Worm (Caenorhabditis elegans) whole organism, early embryonic: ENCODE results near the gene srx-67.

Source experiments
- B0310.2 ChIP-seq: sonication (generic microtip); optimal IDR thresholded peaks from 2 replicates; lab custom pipeline; 2016; ENCODE audit warnings: mild to moderate bottlenecking, missing genetic modification characterization, missing compliant biosample characterization
- F13C5.2 ChIP-seq: sonication (generic microtip); optimal IDR thresholded peaks from 2 replicates; lab custom pipeline; 2017; ENCODE audit warnings: mild to moderate bottlenecking, missing genetic modification characterization, inconsistent platforms, missing compliant biosample characterization
- aly-1 ChIP-seq: sonication (generic microtip); optimal IDR thresholded peaks from 2 replicates; lab custom pipeline; 2016; ENCODE audit warnings: missing genetic modification characterization, missing compliant biosample characterization
- ama-1 ChIP-seq: fragments of 150-350 bp; optimal IDR thresholded peaks from 2 replicates; lab custom pipeline; 2014
- ceh-13 ChIP-seq: fragments of 200-800 bp; sonication (Bioruptor generic); optimal IDR thresholded peaks from 2 replicates; lab custom pipeline; 2018; ENCODE audit warnings: mild to moderate bottlenecking, missing genetic modification characterization, missing compliant biosample characterization
- ceh-36 ChIP-seq: sonication (generic microtip); optimal IDR thresholded peaks from 2 replicates; lab custom pipeline; 2016; ENCODE audit warnings: missing genetic modification characterization, inconsistent platforms, missing compliant biosample characterization
- ets-7 ChIP-seq: sonication (generic microtip); optimal IDR thresholded peaks from 2 replicates; lab custom pipeline; 2016; ENCODE audit warnings: missing genotype, missing genetic modification characterization, missing compliant biosample characterization
- flt-1 ChIP-seq: fragments of 200-800 bp; sonication (Bioruptor generic); IDR thresholded peaks from 2 replicates; pipeline ENCODE4 v1.3.6; 2022; ENCODE audit warnings: missing genetic modification characterization, missing compliant biosample characterization
- hmbx-1 ChIP-seq: sonication (generic microtip); optimal IDR thresholded peaks from 2 replicates; lab custom pipeline; 2016; ENCODE audit warnings: mild to moderate bottlenecking, missing genetic modification characterization, missing compliant biosample characterization
- hmg-4 ChIP-seq: fragments of 200-800 bp; sonication (Bioruptor generic); optimal IDR thresholded peaks from 2 replicates; lab custom pipeline; 2018; ENCODE audit warnings: mild to moderate bottlenecking, missing genetic modification characterization, missing compliant biosample characterization
- hnd-1 ChIP-seq: sonication (generic microtip); optimal IDR thresholded peaks from 2 replicates; lab custom pipeline; 2016; ENCODE audit warnings: missing genetic modification characterization, missing compliant biosample characterization
- pes-1 ChIP-seq: fragments of 200-800 bp; sonication (Bioruptor generic); IDR thresholded peaks from 2 replicates; pipeline ENCODE4 v1.3.6; 2022; ENCODE audit warnings: missing genetic modification reagents, missing genetic modification characterization, missing compliant biosample characterization
- scrt-1 ChIP-seq: fragments of 200-800 bp; sonication (Bioruptor generic); IDR thresholded peaks from 2 replicates; pipeline ENCODE4 v1.3.6; 2022; ENCODE audit warnings: missing genetic modification characterization, missing compliant biosample characterization
- sea-1 ChIP-seq: fragments of 200-800 bp; sonication (Bioruptor generic); conservative IDR thresholded peaks from 2 replicates; pipeline ENCODE4 v1.3.6; 2022; ENCODE audit warnings: missing genetic modification characterization, missing compliant biosample characterization
- tbx-11 ChIP-seq: fragments of 200-800 bp; sonication (Bioruptor generic); IDR thresholded peaks from 2 replicates; pipeline ENCODE4 v1.3.6; 2022; ENCODE audit warnings: missing genetic modification characterization, missing compliant biosample characterization
- tbx-37 ChIP-seq: fragments of 200-800 bp; sonication (Bioruptor generic); conservative IDR thresholded peaks from 2 replicates; pipeline ENCODE4 v1.3.6; 2022; ENCODE audit warnings: missing genetic modification reagents, missing genetic modification characterization, missing compliant biosample characterization
- tra-4 ChIP-seq: sonication (generic microtip); optimal IDR thresholded peaks from 2 replicates; lab custom pipeline; 2017; ENCODE audit warnings: missing genetic modification characterization, missing compliant biosample characterization

srx-67 gene

DNA sequence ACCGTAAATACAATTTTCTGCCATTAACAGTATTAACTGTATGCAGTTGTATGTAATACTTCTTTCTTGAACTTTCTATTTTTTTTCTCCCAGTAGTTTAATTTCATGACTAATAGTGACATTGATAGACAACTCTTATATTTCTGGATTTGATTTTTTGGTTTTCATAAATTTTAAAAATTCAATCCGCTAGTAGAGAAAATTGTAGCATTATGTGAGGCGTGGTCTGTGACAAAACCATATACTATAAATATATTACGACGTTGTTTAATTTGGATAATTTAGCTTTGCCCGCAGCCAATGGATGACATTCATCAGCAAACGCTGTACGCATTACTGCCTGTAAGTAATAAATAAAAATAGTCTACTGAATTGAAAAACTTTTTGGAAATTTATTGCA is 12.5 kb downstream of the srx-67 start, which contains the start of gene srx-64:
Gene srx-64, plus strand, starts transcription at position 301 of the 400 bp plus-strand sequence.
- TF ChIP-seq tra-4 (tag; lab: Kevin White, UChicago) = no peak
- no peak for TF ChIP-seq sea-1 (GFP tag; lab: Robert Waterston, UW)
- TF ChIP-seq flt-1 = no peak
- no peak for TF ChIP-seq B0310.2 (tag; lab: Kevin White, UChicago)
- TF ChIP-seq tbx-11 (GFP tag; lab: Robert Waterston, UW) = no peak
- no peak for TF ChIP-seq ceh-36 (tag; lab: Kevin White, UChicago)
- no peak for TF ChIP-seq hmbx-1 (tag; lab: Kevin White, UChicago)
- TF ChIP-seq hnd-1 (tag; lab: Kevin White, UChicago) = no peak
- TF ChIP-seq ama-1 (lab: Kevin White, UChicago) = no peak
- TF ChIP-seq scrt-1 (GFP tag; lab: Robert Waterston, UW) = no peak
- TF ChIP-seq ceh-13 (GFP tag; lab: Kevin White, UChicago) = no peak
- no peak for TF ChIP-seq F13C5.2 (tag; lab: Kevin White, UChicago)
- no peak for TF ChIP-seq pes-1 (GFP tag; lab: Robert Waterston, UW)

- no peak for TF ChIP-seq hmbx-1 (tag; lab: Kevin White, UChicago)
- TF ChIP-seq ama-1 (lab: Kevin White, UChicago) = no peak
- TF ChIP-seq hnd-1 (tag; lab: Kevin White, UChicago) = no peak
- TF ChIP-seq ceh-13 (GFP tag; lab: Kevin White, UChicago) = no peak
- TF ChIP-seq sea-1 (GFP tag; lab: Robert Waterston, UW) = no peak
These were observed 14.7 kb downstream of the srx-67 start, which contains the start of gene srx-63 for ce11 chrV:3931326-3931725. Gene srx-63, plus strand, starts transcription at chrV:3931626.

DNA sequence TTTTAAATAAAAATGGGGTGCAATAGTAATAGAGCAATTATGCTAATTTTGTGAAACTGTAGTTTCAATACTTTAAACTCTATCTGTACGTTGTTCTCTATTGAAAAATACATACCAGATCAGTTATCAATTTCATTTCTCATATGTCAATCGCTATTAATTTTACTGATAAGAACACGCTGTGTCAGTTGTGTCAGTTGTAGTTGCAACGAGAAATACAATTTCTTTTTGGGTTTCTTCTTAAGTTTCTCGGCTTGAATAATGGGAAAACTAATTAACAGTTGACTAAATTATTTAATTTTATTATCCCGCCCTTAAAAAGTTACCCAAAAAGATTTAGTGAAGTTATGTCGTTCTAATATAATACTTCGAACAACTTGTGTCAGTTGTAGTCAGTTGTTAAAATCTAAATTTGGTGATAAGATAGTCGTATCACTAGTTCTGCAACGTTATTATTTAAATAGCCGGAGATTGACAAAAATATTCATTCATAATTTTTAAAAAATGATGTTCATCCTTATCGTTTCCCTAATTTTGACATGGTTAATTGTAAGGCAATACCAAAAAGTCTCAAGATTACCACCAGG is 19.4 kb downstream of the srx-67 start, which contains the start of gene cyp-35A5:
Gene cyp-35A5, plus strand, starts transcription at position 435 of the 587 bp plus-strand sequence.
- no peak for TF ChIP-seq aly-1
- no peak for TF ChIP-seq flt-1
- TF ChIP-seq ama-1 (lab: Kevin White, UChicago) = no peak
- TF ChIP-seq tbx-11 (GFP tag; lab: Robert Waterston, UW) = no peak
- no peak for TF ChIP-seq B0310.2 (tag; lab: Kevin White, UChicago)
- no peak for TF ChIP-seq ceh-13 (GFP tag; lab: Kevin White, UChicago)

ce11 chrV:3938789-3939188 is 22.2 kb downstream of the srx-67 start, which contains the start of gene cyp-35B1:
Gene cyp-35B1, plus strand, starts transcription at chrV:3939032.
- no peak for TF ChIP-seq hmbx-1 (tag; lab: Kevin White, UChicago)
- no peak for TF ChIP-seq pes-1 (GFP tag; lab: Robert Waterston, UW)
- no peak for TF ChIP-seq F13C5.2 (tag; lab: Kevin White, UChicago)
- no peak for TF ChIP-seq tbx-37 (GFP tag; lab: Robert Waterston, UW)
- TF ChIP-seq hmg-4 (GFP tag; lab: Kevin White, UChicago) = no peak
- TF ChIP-seq ets-7 (tag; lab: Kevin White, UChicago) = no peak
- TF ChIP-seq hnd-1 (tag; lab: Kevin White, UChicago) = no peak
- TF ChIP-seq tra-4 (tag; lab: Kevin White, UChicago) = no peak
- TF ChIP-seq flt-1 = no peak
- TF ChIP-seq scrt-1 (GFP tag; lab: Robert Waterston, UW) = no peak
- no peak for TF ChIP-seq ceh-13 (GFP tag; lab: Kevin White, UChicago)
- TF ChIP-seq aly-1 = no peak
- no peak for TF ChIP-seq ama-1 (lab: Kevin White, UChicago)
- TF ChIP-seq tbx-11 (GFP tag; lab: Robert Waterston, UW) = no peak
- TF ChIP-seq B0310.2 (tag; lab: Kevin White, UChicago) = no peak
- TF ChIP-seq ceh-36 (tag; lab: Kevin White, UChicago) = no peak
- no peak for TF ChIP-seq sea-1 (GFP tag; lab: Robert Waterston, UW)

- TF ChIP-seq aly-1 (no peak), tbx-37 (GFP tag; lab: Robert Waterston, UW) (no peak), flt-1 (no peak), F13C5.2 (tag; lab: Kevin White, UChicago) (no peak), ceh-36 (tag; lab: Kevin White, UChicago) (no peak), hmbx-1 (tag; lab: Kevin White, UChicago) (no peak), tbx-11 (GFP tag; lab: Robert Waterston, UW) (no peak), ama-1 (lab: Kevin White, UChicago) (no peak)
These were observed 25.3 kb downstream of the srx-67 start, which contains the start of gene cyp-35B2 for ce11 chrV:3941860-3942259. Gene cyp-35B2, plus strand, starts transcription at chrV:3942160.

ce11 chrV:3943364-3943763 is 26.8 kb downstream of the srx-67 start:
- TF ChIP-seq hmg-4 (GFP tag; lab: Kevin White, UChicago) (no peak), B0310.2 (tag; lab: Kevin White, UChicago) (no peak), aly-1 (no peak), sea-1 (GFP tag; lab: Robert Waterston, UW) (no peak), F13C5.2 (tag; lab: Kevin White, UChicago) (no peak), ama-1 (lab: Kevin White, UChicago) (no peak), ceh-13 (GFP tag; lab: Kevin White, UChicago) (no peak), flt-1 (no peak), scrt-1 (GFP tag; lab: Robert Waterston, UW) (no peak), hmbx-1 (tag; lab: Kevin White, UChicago) (no peak)

DNA sequence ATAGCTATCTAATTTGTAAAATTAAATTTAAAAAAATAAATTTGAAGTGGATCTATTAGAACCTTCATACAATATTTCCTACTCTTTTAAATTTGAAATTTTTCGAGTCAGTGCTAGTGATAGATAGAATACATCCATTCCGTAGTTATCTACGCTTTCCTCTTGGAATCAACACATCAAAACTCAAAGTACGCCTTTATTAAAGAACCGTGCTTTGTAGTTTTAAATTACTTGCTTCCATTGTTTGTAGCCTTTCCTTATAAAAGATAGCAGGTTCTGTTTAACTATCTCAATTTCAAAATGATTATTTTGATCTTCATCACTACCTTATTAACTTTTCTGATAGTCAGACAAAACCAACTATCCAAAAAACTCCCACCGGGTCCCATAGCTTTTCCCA is 28.5 kb downstream of the srx-67 start, which contains the start of gene cyp-35B3:
Gene cyp-35B3, plus strand, starts transcription at position 301 of the 400 bp plus-strand sequence.
- TF ChIP-seq aly-1 (no peak), ets-7 (tag; lab: Kevin White, UChicago) (no peak), B0310.2 (tag; lab: Kevin White, UChicago) (no peak), tbx-11 (GFP tag; lab: Robert Waterston, UW) (no peak), pes-1 (GFP tag; lab: Robert Waterston, UW) (no peak), hmbx-1 (tag; lab: Kevin White, UChicago) (no peak)
